Fruit fly (Drosophila melanogaster): Measurements from ENCODE around the gene yellow-k.

Gene yellow-k

DNA sequence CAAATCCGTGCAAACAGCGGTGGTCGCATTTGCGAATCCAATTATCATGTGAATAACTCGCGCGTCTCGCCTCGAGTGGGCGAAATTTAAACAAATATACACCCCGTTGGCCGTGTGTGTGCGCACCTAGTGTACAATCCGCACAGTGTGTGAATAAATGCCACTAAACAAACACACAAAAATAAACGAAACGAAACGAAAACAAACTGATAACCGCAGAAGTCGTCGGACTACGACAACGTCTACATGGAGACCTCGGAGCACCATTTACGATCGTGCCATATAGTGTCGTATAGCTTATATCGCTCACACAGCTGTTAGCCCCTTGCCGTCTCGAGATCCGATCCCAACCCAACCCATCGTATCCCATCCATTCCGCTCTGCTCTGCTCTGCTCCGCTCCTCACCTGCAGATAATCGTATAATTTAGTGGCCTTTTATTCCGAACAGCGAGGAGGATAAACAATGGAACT is 46.1 kb downstream of the yellow-k start (continued):
- TF ChIP-seq CG1647 (GFP tag; optimal IDR thresholded peaks at IDR 0.05): peak; percentile 30
- TF ChIP-seq dpn (GFP tag; optimal IDR thresholded peaks at IDR 0.05): no peak
- peak; percentile 45 for TF ChIP-seq CG10274 (GFP tag; optimal IDR thresholded peaks at IDR 0.05)
- TF ChIP-seq Oli (tag; optimal IDR thresholded peaks at IDR 0.05): peak; percentile 51
- peak; percentile 85; the same call in 2 of the 3 replicates for TF ChIP-seq so (GFP tag; IDR thresholded peaks at IDR 0.05)
- no peak for TF ChIP-seq ewg (GFP tag; optimal IDR thresholded peaks at IDR 0.05)
- no peak for TF ChIP-seq CG10147 (GFP tag; optimal IDR thresholded peaks at IDR 0.05)
- peak; percentile 72 for TF ChIP-seq crol (GFP tag; IDR thresholded peaks at IDR 0.05)
- peak; percentile 19 for TF ChIP-seq CG3163 (GFP tag; optimal IDR thresholded peaks at IDR 0.05)
- TF ChIP-seq CG12659 (GFP tag; optimal IDR thresholded peaks at IDR 0.05): peak; percentile 41
- TF ChIP-seq zen2 (GFP tag; IDR thresholded peaks at IDR 0.05; ENCODE audit: partially characterized antibody): no peak
- TF ChIP-seq dimm (GFP tag; IDR thresholded peaks at IDR 0.05): no peak
- TF ChIP-seq sug (tag; optimal IDR thresholded peaks at IDR 0.05): peak; percentile 92
- TF ChIP-seq Hr39 (optimal IDR thresholded peaks at IDR 0.05): no peak
- TF ChIP-seq unpg (GFP tag; optimal IDR thresholded peaks at IDR 0.05): peak; percentile 64
- peak; percentile 30; the same call in 1 of the 3 replicates for TF ChIP-seq ase (GFP tag; IDR thresholded peaks at IDR 0.05)
- no peak for TF ChIP-seq CG4730 (GFP tag; IDR thresholded peaks at IDR 0.05)
- TF ChIP-seq HLH54F (GFP tag; optimal IDR thresholded peaks at IDR 0.05): no peak
- no peak for TF ChIP-seq CG14860 (GFP tag; IDR thresholded peaks at IDR 0.05; ENCODE audit: partially characterized antibody)
- TF ChIP-seq ftz-f1 (GFP tag; optimal IDR thresholded peaks at IDR 0.05): peak; percentile 62
- TF ChIP-seq ap (GFP tag; IDR thresholded peaks at IDR 0.05): no peak
- peak; percentile 92 for TF ChIP-seq CG13296 (GFP tag; optimal IDR thresholded peaks at IDR 0.05)
- TF ChIP-seq ERR (GFP tag; optimal IDR thresholded peaks at IDR 0.05): peak; percentile 7
- no peak for TF ChIP-seq Sry-δ (GFP tag; optimal IDR thresholded peaks at IDR 0.05)
- TF ChIP-seq CG42726 (GFP tag; IDR thresholded peaks at IDR 0.05; ENCODE audit: partially characterized antibody): no peak
- no peak for TF ChIP-seq CG11723 (GFP tag; optimal IDR thresholded peaks at IDR 0.05)
- TF ChIP-seq tgo (GFP tag; IDR thresholded peaks at IDR 0.05): peak; percentile 30; the same call in 1 of the 3 replicates
- no peak for TF ChIP-seq fd102C (GFP tag; optimal IDR thresholded peaks at IDR 0.05)
- no peak for TF ChIP-seq Sry-β (GFP tag; optimal IDR thresholded peaks at IDR 0.05)
- TF ChIP-seq sqz (GFP tag; optimal IDR thresholded peaks at IDR 0.05): no peak
- TF ChIP-seq CG8478 (optimal IDR thresholded peaks at IDR 0.05): no peak
- TF ChIP-seq gce (GFP tag; IDR thresholded peaks at IDR 0.05): no peak
- TF ChIP-seq Fer1 (GFP tag; optimal IDR thresholded peaks at IDR 0.05): peak; percentile 90
- TF ChIP-seq CHES-1-like (GFP tag; optimal IDR thresholded peaks at IDR 0.05): peak; percentile 87
- TF ChIP-seq bsh (GFP tag; optimal IDR thresholded peaks at IDR 0.05): peak in 1 of 2 experiments; percentile 56
- peak; percentile 64; the same call in 1 of the 2 replicates for TF ChIP-seq sob (GFP tag; IDR thresholded peaks at IDR 0.05)
- TF ChIP-seq CG10959 (GFP tag; IDR thresholded peaks at IDR 0.05): no peak
- peak; percentile 80 for TF ChIP-seq CG4328 (GFP tag; optimal IDR thresholded peaks at IDR 0.05)
- 0 out of 2 replicates have a peak, but pooled peaks have one; percentile 17 for TF ChIP-seq stc (GFP tag; IDR thresholded peaks at IDR 0.05)
- TF ChIP-seq CG4424 (GFP tag; optimal IDR thresholded peaks at IDR 0.05): no peak
- TF ChIP-seq seq (GFP tag; IDR thresholded peaks at IDR 0.05): peak; percentile 70; the same call in 1 of the 2 replicates
- peak; percentile 86 for TF ChIP-seq CG34376 (GFP tag; optimal IDR thresholded peaks at IDR 0.05)
- peak; percentile 100 for TF ChIP-seq CG10431 (GFP tag; optimal IDR thresholded peaks at IDR 0.05)
- peak; percentile 73 for TF ChIP-seq CG6854 (GFP tag; optimal IDR thresholded peaks at IDR 0.05)
- peak; percentile 22 for TF ChIP-seq Dad (GFP tag; optimal IDR thresholded peaks at IDR 0.05)
- peak; percentile 63 for TF ChIP-seq CG8388 (GFP tag; optimal IDR thresholded peaks at IDR 0.05)
- no peak for TF ChIP-seq Hmx (GFP tag; optimal IDR thresholded peaks at IDR 0.05)
- TF ChIP-seq HmgZ (tag; optimal IDR thresholded peaks at IDR 0.05): peak; percentile 85
- peak; percentile 90 for TF ChIP-seq odd (GFP tag; optimal IDR thresholded peaks at IDR 0.05)
- TF ChIP-seq Deaf1 (tag; optimal IDR thresholded peaks at IDR 0.05): peak; percentile 91
- peak; percentile 78 for TF ChIP-seq CG11695 (GFP tag; IDR thresholded peaks at IDR 0.05)
- no peak for TF ChIP-seq h (optimal IDR thresholded peaks at IDR 0.05)

Measured in whole organism, embryonic.